Fruit fly (Drosophila melanogaster) whole organism, embryonic: Measurements from ENCODE around the gene Klp10A.

Experiments used
- Aef1 ChIP-seq: fragments of 200-800 bp; sonication (Bioruptor generic); IDR thresholded peaks from 3 replicates; pipeline ENCODE4 v1.3.6; 2022; ENCODE audit warnings: missing biosample characterization, missing genetic modification characterization
- Antp ChIP-seq: fragments of 200-800 bp; sonication (Bioruptor generic); optimal IDR thresholded peaks from 3 replicates; lab custom pipeline; 2016; ENCODE audit warnings: missing biosample characterization, missing genetic modification characterization
- CG11085 ChIP-seq: fragments of 200-800 bp; sonication (Bioruptor generic); IDR thresholded peaks from 2 replicates; pipeline ENCODE4 v1.3.6; 2022; ENCODE audit warnings: missing biosample characterization, missing genetic modification characterization
- CG11398 ChIP-seq: fragments of 200-800 bp; sonication (Bioruptor generic); optimal IDR thresholded peaks from 2 replicates; lab custom pipeline; 2016; ENCODE audit warnings: missing biosample characterization, missing genetic modification characterization
- CG1647 ChIP-seq: fragments of 200-800 bp; sonication (Bioruptor generic); optimal IDR thresholded peaks from 3 replicates; lab custom pipeline; 2016; ENCODE audit warnings: missing biosample characterization, missing genetic modification characterization
- CG17912 ChIP-seq: fragments of 200-800 bp; sonication (Bioruptor generic); optimal IDR thresholded peaks from 2 replicates; lab custom pipeline; 2018; ENCODE audit warnings: missing biosample characterization, mild to moderate bottlenecking, missing genetic modification characterization
- CG18262 ChIP-seq: fragments of 200-800 bp; optimal IDR thresholded peaks from 3 replicates; lab custom pipeline; 2019; ENCODE audit warnings: missing biosample characterization, mild to moderate bottlenecking, missing genetic modification characterization, moderate library complexity
- CG2202 ChIP-seq: fragments of 200-800 bp; sonication (Bioruptor generic); optimal IDR thresholded peaks from 2 replicates; lab custom pipeline; 2018; ENCODE audit warnings: missing biosample characterization, mild to moderate bottlenecking, missing genetic modification characterization
- CG2875 ChIP-seq: fragments of 200-800 bp; sonication (Bioruptor generic); optimal IDR thresholded peaks from 2 replicates; lab custom pipeline; 2017; ENCODE audit warnings: missing biosample characterization, mild to moderate bottlenecking, missing genetic modification characterization, missing genetic modification reagents
- CG3163 ChIP-seq: fragments of 200-800 bp; sonication (Bioruptor generic); optimal IDR thresholded peaks from 3 replicates; lab custom pipeline; 2016; ENCODE audit warnings: missing biosample characterization, missing genetic modification characterization
- CG3838 ChIP-seq: fragments of 200-800 bp; sonication (Bioruptor generic); optimal IDR thresholded peaks from 3 replicates; lab custom pipeline; 2016; ENCODE audit warnings: missing biosample characterization, missing genetic modification characterization
- CG3995 ChIP-seq: fragments of 200-800 bp; sonication (Bioruptor generic); optimal IDR thresholded peaks from 3 replicates; lab custom pipeline; 2016; ENCODE audit warnings: missing biosample characterization, missing genetic modification characterization
- CG4328 ChIP-seq: fragments of 200-800 bp; sonication (Bioruptor generic); optimal IDR thresholded peaks from 3 replicates; lab custom pipeline; 2017; ENCODE audit warnings: missing biosample characterization, missing genetic modification reagents, missing genetic modification characterization
- CG4424 ChIP-seq: fragments of 200-800 bp; sonication (Bioruptor generic); optimal IDR thresholded peaks from 3 replicates; lab custom pipeline; 2016; ENCODE audit warnings: missing biosample characterization, missing genetic modification characterization
- CG5953 ChIP-seq: fragments of 200-800 bp; sonication (Bioruptor generic); IDR thresholded peaks from 2 replicates; pipeline ENCODE4 v1.3.6; 2022; ENCODE audit warnings: missing biosample characterization, missing genetic modification characterization
- CG6689 ChIP-seq: fragments of 200-800 bp; sonication (Bioruptor generic); IDR thresholded peaks from 2 replicates; pipeline ENCODE4 v1.3.6; 2022; ENCODE audit warnings: missing biosample characterization, missing genetic modification characterization
- CG7271 ChIP-seq: fragments of 200-800 bp; sonication (Bioruptor generic); optimal IDR thresholded peaks from 2 replicates; lab custom pipeline; 2018; ENCODE audit warnings: missing biosample characterization, mild to moderate bottlenecking, missing genetic modification characterization, moderate library complexity
- CG7928 ChIP-seq: fragments of 200-800 bp; sonication (Bioruptor generic); optimal IDR thresholded peaks from 2 replicates; lab custom pipeline; 2017; ENCODE audit warnings: missing biosample characterization, mild to moderate bottlenecking, missing genetic modification characterization
- CG9797 ChIP-seq: fragments of 200-800 bp; sonication (Bioruptor generic); optimal IDR thresholded peaks from 3 replicates; lab custom pipeline; 2018; ENCODE audit warnings: missing biosample characterization, mild to moderate bottlenecking, missing genetic modification characterization
- CrebB ChIP-seq: fragments of 200-800 bp; sonication (Bioruptor generic); optimal IDR thresholded peaks from 3 replicates; lab custom pipeline; 2018; ENCODE audit warnings: missing biosample characterization, mild to moderate bottlenecking, missing genetic modification characterization
- D19A ChIP-seq: fragments of 200-800 bp; optimal IDR thresholded peaks from 3 replicates; lab custom pipeline; 2019; ENCODE audit warnings: missing biosample characterization, mild to moderate bottlenecking, missing genetic modification characterization, moderate library complexity
- Drgx ChIP-seq: fragments of 200-800 bp; sonication (Bioruptor generic); IDR thresholded peaks from 2 replicates; pipeline ENCODE4 v1.3.6; 2022; ENCODE audit warnings: missing biosample characterization, missing genetic modification characterization
- ERR ChIP-seq: fragments of 200-800 bp; sonication (Bioruptor generic); optimal IDR thresholded peaks from 2 replicates; lab custom pipeline; 2016; ENCODE audit warnings: missing biosample characterization, missing genetic modification characterization
- Ets97D ChIP-seq: fragments of 200-800 bp; sonication (Bioruptor generic); optimal IDR thresholded peaks from 3 replicates; lab custom pipeline; 2016; ENCODE audit warnings: missing biosample characterization, missing genetic modification characterization
- Hr39 ChIP-seq: fragments of >200 bp; optimal IDR thresholded peaks from 2 replicates; lab custom pipeline; 2017
- Myb ChIP-seq: fragments of 200-800 bp; sonication (Bioruptor generic); optimal IDR thresholded peaks from 2 replicates; lab custom pipeline; 2016; ENCODE audit warnings: missing biosample characterization, missing genetic modification characterization
- NfI ChIP-seq: fragments of 200-800 bp; sonication (Bioruptor generic); optimal IDR thresholded peaks from 3 replicates; lab custom pipeline; 2018; ENCODE audit warnings: missing biosample characterization, mild to moderate bottlenecking, missing genetic modification characterization, moderate library complexity
- Six4 ChIP-seq: fragments of 200-800 bp; sonication (Bioruptor generic); optimal IDR thresholded peaks from 2 replicates; lab custom pipeline; 2016; ENCODE audit warnings: missing biosample characterization, missing genetic modification characterization
- Sox102F ChIP-seq: fragments of 200-800 bp; sonication (Bioruptor generic); optimal IDR thresholded peaks from 2 replicates; lab custom pipeline; 2018; ENCODE audit warnings: missing biosample characterization, mild to moderate bottlenecking, missing genetic modification characterization, moderate library complexity
- Sry-β ChIP-seq: fragments of 200-800 bp; sonication (Bioruptor generic); optimal IDR thresholded peaks from 2 replicates; lab custom pipeline; 2018; ENCODE audit warnings: missing biosample characterization, mild to moderate bottlenecking, missing genetic modification characterization, moderate library complexity
- Taf1 ChIP-seq: fragments of 200-800 bp; sonication (Bioruptor generic); IDR thresholded peaks from 2 replicates; pipeline ENCODE4 v1.3.6; 2022; ENCODE audit warnings: missing biosample characterization, missing genetic modification characterization
- YL-1 ChIP-seq: fragments of 200-800 bp; sonication (Bioruptor generic); optimal IDR thresholded peaks from 3 replicates; lab custom pipeline; 2017; ENCODE audit warnings: missing biosample characterization, mild to moderate bottlenecking, missing genetic modification characterization
- ab ChIP-seq: fragments of 200-800 bp; sonication (Bioruptor generic); optimal IDR thresholded peaks from 2 replicates; lab custom pipeline; 2016; ENCODE audit warnings: missing biosample characterization, missing genetic modification characterization
- aop ChIP-seq: fragments of 200-800 bp; sonication (Bioruptor generic); IDR thresholded peaks from 2 replicates; pipeline ENCODE4 v1.3.6; 2022; ENCODE audit warnings: missing biosample characterization, missing genetic modification characterization
- br ChIP-seq: fragments of >200 bp; optimal IDR thresholded peaks from 2 replicates; lab custom pipeline; 2017
- chn ChIP-seq: fragments of 200-800 bp; sonication (Bioruptor generic); optimal IDR thresholded peaks from 2 replicates; lab custom pipeline; 2016; ENCODE audit warnings: missing biosample characterization, missing genetic modification characterization
- corto ChIP-seq: fragments of 200-800 bp; sonication (Bioruptor generic); optimal IDR thresholded peaks from 2 replicates; lab custom pipeline; 2016; ENCODE audit warnings: missing biosample characterization, mild to moderate bottlenecking, missing genetic modification characterization, moderate library complexity
- exex ChIP-seq: fragments of 200-800 bp; sonication (Bioruptor generic); optimal IDR thresholded peaks from 4 replicates; lab custom pipeline; 2018; ENCODE audit warnings: missing biosample characterization, mild to moderate bottlenecking, missing genetic modification characterization, moderate library complexity
- gcm2 ChIP-seq: fragments of 200-800 bp; sonication (Bioruptor generic); optimal IDR thresholded peaks from 2 replicates; lab custom pipeline; 2016; ENCODE audit warnings: missing biosample characterization, missing genetic modification characterization
- gem ChIP-seq: fragments of 200-800 bp; sonication (Bioruptor generic); optimal IDR thresholded peaks from 2 replicates; lab custom pipeline; 2019; ENCODE audit warnings: missing biosample characterization, mild to moderate bottlenecking, missing genetic modification characterization, moderate library complexity
- her ChIP-seq: fragments of 200-800 bp; sonication (Bioruptor generic); optimal IDR thresholded peaks from 2 replicates; lab custom pipeline; 2016; ENCODE audit warnings: missing biosample characterization, missing genetic modification characterization
- inv ChIP-seq: fragments of 200-800 bp; sonication (Bioruptor generic); IDR thresholded peaks from 2 replicates; pipeline ENCODE4 v1.3.6; 2022; ENCODE audit warnings: missing biosample characterization, missing genetic modification characterization; ENCODE audit not compliant: partially characterized antibody
- jing ChIP-seq: fragments of 200-800 bp; sonication (Bioruptor generic); optimal IDR thresholded peaks from 2 replicates; lab custom pipeline; 2018; ENCODE audit warnings: missing biosample characterization, mild to moderate bottlenecking, missing genetic modification characterization
- lilli ChIP-seq: fragments of 200-800 bp; sonication (Bioruptor generic); optimal IDR thresholded peaks from 3 replicates; lab custom pipeline; 2016; ENCODE audit warnings: missing biosample characterization, missing genetic modification characterization
- pan ChIP-seq, 4 experiments: fragments of >200 bp in 3 of 4; fragments of 200-800 bp in 1 of 4; sonication (Bioruptor generic) in 1 of 4; optimal IDR thresholded peaks in 3 of 4; IDR thresholded peaks in 1 of 4; 2 replicates each; pipeline versions ENCODE4 v1.3.6 to Lab custom; 2017 to 2022; ENCODE audit warnings: missing biosample characterization in 2 of 4, missing genetic modification characterization in 2 of 4, mixed read lengths in 1 of 4
- pb ChIP-seq: fragments of 200-800 bp; sonication (Bioruptor generic); optimal IDR thresholded peaks from 3 replicates; lab custom pipeline; 2016; ENCODE audit warnings: missing biosample characterization, missing genetic modification characterization
- row ChIP-seq: fragments of 200-800 bp; sonication (Bioruptor generic); IDR thresholded peaks from 3 replicates; pipeline ENCODE4 v1.3.6; 2022; ENCODE audit warnings: missing biosample characterization, missing genetic modification characterization
- sens-2 ChIP-seq: fragments of 200-800 bp; sonication (Bioruptor generic); IDR thresholded peaks from 2 replicates; pipeline ENCODE4 v1.3.6; 2022; ENCODE audit warnings: missing biosample characterization, missing genetic modification characterization
- shn ChIP-seq: fragments of 200-800 bp; sonication (Bioruptor generic); optimal IDR thresholded peaks from 3 replicates; lab custom pipeline; 2016; ENCODE audit warnings: missing biosample characterization, missing genetic modification characterization
- sqz ChIP-seq: fragments of 200-800 bp; sonication (Bioruptor generic); optimal IDR thresholded peaks from 3 replicates; lab custom pipeline; 2018; ENCODE audit warnings: missing biosample characterization, mild to moderate bottlenecking, missing genetic modification characterization
- stwl ChIP-seq: fragments of 200-800 bp; sonication (Bioruptor generic); optimal IDR thresholded peaks from 3 replicates; lab custom pipeline; 2018; ENCODE audit warnings: missing biosample characterization, mild to moderate bottlenecking, missing genetic modification characterization, moderate library complexity
- sug ChIP-seq: fragments of 200-800 bp; optimal IDR thresholded peaks from 2 replicates; lab custom pipeline; 2019; ENCODE audit warnings: missing biosample characterization, mild to moderate bottlenecking, missing genetic modification characterization, moderate library complexity
- zfh2 ChIP-seq: fragments of 200-800 bp; sonication (Bioruptor generic); optimal IDR thresholded peaks from 2 replicates; lab custom pipeline; 2016; ENCODE audit warnings: missing biosample characterization, missing genetic modification characterization

Klp10A gene

dm6 chrX:11149201-11149600 is 12.3 kb upstream of the Klp10A start, which contains the start of gene Lint-1 (continued):
- no peak for TF ChIP-seq stwl (tag; lab: Kevin White, UChicago)
- TF ChIP-seq shn (GFP tag; lab: Kevin White, UChicago) = peak; percentile 26
- TF ChIP-seq Drgx (GFP tag; lab: Robert Waterston, UW) = no peak
- no peak for TF ChIP-seq Hr39 (lab: Kevin White, UChicago)
- TF ChIP-seq CG1647 (GFP tag; lab: Kevin White, UChicago) = no peak
- TF ChIP-seq br (lab: Kevin White, UChicago) = no peak
- TF ChIP-seq her (GFP tag; lab: Kevin White, UChicago) = peak; percentile 11
- TF ChIP-seq Ets97D (GFP tag; lab: Kevin White, UChicago) = peak; percentile 15
- TF ChIP-seq D19A (tag; lab: Kevin White, UChicago) = no peak
- TF ChIP-seq sug (tag; lab: Kevin White, UChicago) = no peak
- no peak for TF ChIP-seq CG9797
- no peak for TF ChIP-seq inv (GFP tag; lab: Robert Waterston, UW)
- TF ChIP-seq Aef1 (GFP tag; lab: Robert Waterston, UW) = no peak
- no peak for TF ChIP-seq jing (GFP tag; lab: Kevin White, UChicago)
- TF ChIP-seq CG4328 (GFP tag; lab: Kevin White, UChicago) = no peak
- peak; percentile 33 for TF ChIP-seq YL-1
- TF ChIP-seq Six4 (GFP tag; lab: Kevin White, UChicago) = no peak
- no peak for TF ChIP-seq CG17912 (GFP tag; lab: Kevin White, UChicago)
- TF ChIP-seq corto (GFP tag; lab: Kevin White, UChicago) = no peak
- no peak for TF ChIP-seq Myb (GFP tag; lab: Kevin White, UChicago)
- no peak for TF ChIP-seq CrebB (tag; lab: Kevin White, UChicago)
- no peak for TF ChIP-seq pb (GFP tag; lab: Kevin White, UChicago)
- peak; percentile 12 for TF ChIP-seq zfh2 (GFP tag; lab: Kevin White, UChicago)
- TF ChIP-seq gcm2 (GFP tag; lab: Kevin White, UChicago) = no peak
- peak; percentile 56 for TF ChIP-seq row (GFP tag; lab: Robert Waterston, UW)
- TF ChIP-seq CG3163 (GFP tag; lab: Kevin White, UChicago) = no peak
- no peak for TF ChIP-seq CG18262 (tag; lab: Kevin White, UChicago)
- TF ChIP-seq chn (GFP tag; lab: Kevin White, UChicago) = no peak
- TF ChIP-seq aop (GFP tag; lab: Robert Waterston, UW) = no peak
- peak; percentile 26 for TF ChIP-seq CG3995
- no peak for TF ChIP-seq Sry-β (GFP tag; lab: Kevin White, UChicago)
- no peak for TF ChIP-seq CG3838
- TF ChIP-seq pan (optimal IDR thresholded peaks at IDR 0.05; lab: Kevin White, UChicago) = no peak
- TF ChIP-seq pan (GFP tag; optimal IDR thresholded peaks at IDR 0.05 in 1 of 2, IDR thresholded peaks at IDR 0.05 in 1 of 2) = peak in 1 of 2 experiments; percentile 45
- TF ChIP-seq CG2875 (GFP tag; lab: Kevin White, UChicago) = no peak
- TF ChIP-seq Taf1 (GFP tag; lab: Robert Waterston, UW) = no peak
- TF ChIP-seq sens-2 (GFP tag; lab: Robert Waterston, UW) = no peak
- TF ChIP-seq Antp = peak; percentile 14
- TF ChIP-seq CG7928 (GFP tag; lab: Kevin White, UChicago) = no peak
- TF ChIP-seq NfI = peak; percentile 7
- no peak for TF ChIP-seq CG7271 (tag; lab: Kevin White, UChicago)
- TF ChIP-seq exex (tag; lab: Kevin White, UChicago) = no peak
- TF ChIP-seq CG11085 (GFP tag; lab: Robert Waterston, UW) = no peak
- no peak for TF ChIP-seq ab (GFP tag; lab: Kevin White, UChicago)
- TF ChIP-seq CG4424 (GFP tag; lab: Kevin White, UChicago) = no peak
- TF ChIP-seq Sox102F (GFP tag; lab: Kevin White, UChicago) = peak; percentile 17
- no peak for TF ChIP-seq CG5953 (GFP tag; lab: Robert Waterston, UW)
- TF ChIP-seq CG6689 (GFP tag; lab: Robert Waterston, UW) = no peak
- peak; percentile 38 for TF ChIP-seq gem (tag; lab: Kevin White, UChicago)
- TF ChIP-seq sqz = no peak
- TF ChIP-seq CG2202 (tag; lab: Kevin White, UChicago) = no peak
- no peak for TF ChIP-seq ERR (GFP tag; lab: Kevin White, UChicago)
- TF ChIP-seq CG11398 (GFP tag; lab: Kevin White, UChicago) = no peak
- peak; percentile 48 for TF ChIP-seq lilli (GFP tag; lab: Kevin White, UChicago)
